Worm (Caenorhabditis elegans): Measurements from ENCODE around the gene dhs-18.

- TF ChIP-seq W03F9.2 (tag; optimal IDR thresholded peaks at IDR 0.05) (peak; percentile 59), him-1 (tag; optimal IDR thresholded peaks at IDR 0.05) (no peak), dao-5 (tag; optimal IDR thresholded peaks at IDR 0.05) (no peak)
Observed at ce11 chrV:11000650-11001049, 46.0 kb downstream of the dhs-18 start, which contains the start of gene isy-1.
